Fruit fly (Drosophila melanogaster) whole organism, embryonic: ENCODE measurements around the gene heph.

Experiments used
- Atf-2 ChIP-seq: fragments of 200-800 bp; sonication (Bioruptor generic); optimal IDR thresholded peaks from 2 replicates; lab custom pipeline; 2016; ENCODE audit warnings: missing biosample characterization, missing genetic modification characterization
- BEAF-32 ChIP-seq: fragments of 200-800 bp; sonication (Bioruptor generic); optimal IDR thresholded peaks from 3 replicates; lab custom pipeline; 2017; ENCODE audit warnings: missing biosample characterization, missing genetic modification characterization, mild to moderate bottlenecking, moderate library complexity, missing genetic modification reagents
- Bgb ChIP-seq: fragments of 200-800 bp; sonication (Bioruptor generic); IDR thresholded peaks from 2 replicates; pipeline ENCODE4 v1.3.6; 2022; ENCODE audit warnings: missing biosample characterization, missing genetic modification characterization; ENCODE audit not compliant: partially characterized antibody
- CG10431 ChIP-seq: fragments of 200-800 bp; sonication (Bioruptor generic); optimal IDR thresholded peaks from 3 replicates; lab custom pipeline; 2018; ENCODE audit warnings: missing biosample characterization, mild to moderate bottlenecking, missing genetic modification characterization
- CG12219 ChIP-seq: fragments of 200-800 bp; sonication (Bioruptor generic); optimal IDR thresholded peaks from 3 replicates; lab custom pipeline; 2018; ENCODE audit warnings: missing biosample characterization, mild to moderate bottlenecking, missing genetic modification characterization
- CG13624 ChIP-seq: fragments of 200-800 bp; sonication (Bioruptor generic); optimal IDR thresholded peaks from 2 replicates; lab custom pipeline; 2016; ENCODE audit warnings: missing biosample characterization, missing genetic modification characterization
- CG15011 ChIP-seq: fragments of 200-800 bp; sonication (Bioruptor generic); optimal IDR thresholded peaks from 3 replicates; lab custom pipeline; 2018; ENCODE audit warnings: missing biosample characterization, mild to moderate bottlenecking, missing genetic modification characterization
- CG1529 ChIP-seq: fragments of 200-800 bp; sonication (Bioruptor generic); optimal IDR thresholded peaks from 3 replicates; lab custom pipeline; 2018; ENCODE audit warnings: missing biosample characterization, missing genetic modification characterization
- CG1647 ChIP-seq: fragments of 200-800 bp; sonication (Bioruptor generic); optimal IDR thresholded peaks from 3 replicates; lab custom pipeline; 2016; ENCODE audit warnings: missing biosample characterization, missing genetic modification characterization
- CG17186 ChIP-seq: fragments of 200-800 bp; sonication (Bioruptor generic); optimal IDR thresholded peaks from 3 replicates; lab custom pipeline; 2017; ENCODE audit warnings: missing biosample characterization, missing genetic modification reagents, missing genetic modification characterization
- CG17328 ChIP-seq: fragments of 200-800 bp; sonication (Bioruptor generic); IDR thresholded peaks from 2 replicates; pipeline ENCODE4 v1.3.6; 2022; ENCODE audit warnings: missing biosample characterization, missing genetic modification characterization
- CG32772 ChIP-seq: fragments of 200-800 bp; sonication (Bioruptor generic); IDR thresholded peaks from 2 replicates; pipeline ENCODE4 v1.3.6; 2022; ENCODE audit warnings: missing biosample characterization, missing genetic modification characterization
- CG3726 ChIP-seq: fragments of 200-800 bp; sonication (Bioruptor generic); IDR thresholded peaks from 3 replicates; pipeline ENCODE4, ENCODE4 v1.3.6; 2022; ENCODE audit warnings: missing biosample characterization, missing genetic modification characterization
- CG5245 ChIP-seq: fragments of 200-800 bp; sonication (Bioruptor generic); optimal IDR thresholded peaks from 3 replicates; lab custom pipeline; 2016; ENCODE audit warnings: missing biosample characterization, missing genetic modification characterization
- CG7839 ChIP-seq: fragments of 200-800 bp; sonication (Bioruptor generic); optimal IDR thresholded peaks from 3 replicates; lab custom pipeline; 2018; ENCODE audit warnings: missing biosample characterization, mild to moderate bottlenecking, missing genetic modification characterization, moderate library complexity
- CG8944 ChIP-seq: fragments of 200-800 bp; sonication (Bioruptor generic); optimal IDR thresholded peaks from 3 replicates; lab custom pipeline; 2016; ENCODE audit warnings: missing biosample characterization, missing genetic modification characterization
- CG9437 ChIP-seq: fragments of 200-800 bp; sonication (Bioruptor generic); optimal IDR thresholded peaks from 2 replicates; lab custom pipeline; 2018; ENCODE audit warnings: missing biosample characterization, mild to moderate bottlenecking, missing genetic modification characterization
- CG9876 ChIP-seq: fragments of 200-800 bp; sonication (Bioruptor generic); optimal IDR thresholded peaks from 2 replicates; lab custom pipeline; 2016; ENCODE audit warnings: missing biosample characterization, missing genetic modification characterization
- Dek ChIP-seq: fragments of 200-800 bp; sonication (Bioruptor generic); optimal IDR thresholded peaks from 3 replicates; lab custom pipeline; 2019; ENCODE audit warnings: missing biosample characterization, mild to moderate bottlenecking, missing genetic modification characterization, moderate library complexity
- Doc3 ChIP-seq: fragments of 200-800 bp; sonication (Bioruptor generic); IDR thresholded peaks from 3 replicates; pipeline ENCODE4 v1.3.6; 2022; ENCODE audit warnings: missing biosample characterization, missing genetic modification characterization; ENCODE audit not compliant: partially characterized antibody
- Elba2 ChIP-seq: fragments of 200-800 bp; sonication (Bioruptor generic); optimal IDR thresholded peaks from 3 replicates; lab custom pipeline; 2016; ENCODE audit warnings: missing biosample characterization, missing genetic modification characterization
- HLH4C ChIP-seq: fragments of 200-800 bp; sonication (Bioruptor generic); IDR thresholded peaks from 3 replicates; pipeline ENCODE4 v1.3.6; 2022; ENCODE audit warnings: missing biosample characterization, missing genetic modification characterization; ENCODE audit not compliant: partially characterized antibody
- Jarid2 ChIP-seq: fragments of 200-800 bp; sonication (Bioruptor generic); optimal IDR thresholded peaks from 3 replicates; lab custom pipeline; 2017; ENCODE audit warnings: mild to moderate bottlenecking, missing biosample characterization, missing genetic modification reagents, missing genetic modification characterization
- Lpt ChIP-seq: fragments of >200 bp; optimal IDR thresholded peaks from 2 replicates; lab custom pipeline; 2018; ENCODE audit warnings: missing biosample characterization, missing genetic modification characterization
- Mad ChIP-seq: fragments of 200-800 bp; sonication (Bioruptor generic); optimal IDR thresholded peaks from 2 replicates; lab custom pipeline; 2016; ENCODE audit warnings: missing biosample characterization, missing genetic modification characterization
- NK7.1 ChIP-seq: fragments of 200-800 bp; sonication (Bioruptor generic); optimal IDR thresholded peaks from 3 replicates; lab custom pipeline; 2016; ENCODE audit warnings: missing biosample characterization, missing genetic modification characterization
- Rx ChIP-seq: fragments of 200-800 bp; sonication (Bioruptor generic); IDR thresholded peaks from 2 replicates; pipeline ENCODE4 v1.3.6; 2022; ENCODE audit warnings: missing biosample characterization, missing genetic modification characterization
- Scr ChIP-seq: fragments of 200-800 bp; sonication (Bioruptor generic); IDR thresholded peaks from 2 replicates; pipeline ENCODE4 v1.3.6; 2022; ENCODE audit warnings: missing biosample characterization, missing genetic modification characterization; ENCODE audit not compliant: partially characterized antibody
- Sox100B ChIP-seq: fragments of 200-800 bp; sonication (Bioruptor generic); optimal IDR thresholded peaks from 3 replicates; lab custom pipeline; 2018; ENCODE audit warnings: missing biosample characterization, mild to moderate bottlenecking, missing genetic modification characterization
- Ssrp ChIP-seq: fragments of 200-800 bp; sonication (Bioruptor generic); optimal IDR thresholded peaks from 2 replicates; lab custom pipeline; 2018; ENCODE audit warnings: missing biosample characterization, mild to moderate bottlenecking, missing genetic modification characterization, moderate library complexity
- bab2 ChIP-seq: fragments of 200-800 bp; sonication (Bioruptor generic); optimal IDR thresholded peaks from 2 replicates; lab custom pipeline; 2016; ENCODE audit warnings: missing biosample characterization, missing genetic modification characterization
- bbx ChIP-seq: fragments of 200-800 bp; sonication (Bioruptor generic); IDR thresholded peaks from 2 replicates; pipeline ENCODE4 v1.3.6; 2022; ENCODE audit warnings: missing biosample characterization, missing genetic modification characterization; ENCODE audit not compliant: partially characterized antibody
- chm ChIP-seq: fragments of 200-800 bp; sonication (Bioruptor generic); IDR thresholded peaks from 2 replicates; pipeline ENCODE4 v1.3.6; 2022; ENCODE audit warnings: missing biosample characterization, missing genetic modification characterization
- da ChIP-seq: fragments of 200-800 bp; sonication (Bioruptor generic); optimal IDR thresholded peaks from 2 replicates; lab custom pipeline; 2016; ENCODE audit warnings: missing biosample characterization, missing genetic modification characterization
- dmrt11E ChIP-seq: fragments of 200-800 bp; sonication (Bioruptor generic); optimal IDR thresholded peaks from 3 replicates; lab custom pipeline; 2018; ENCODE audit warnings: missing biosample characterization, mild to moderate bottlenecking, missing genetic modification characterization, moderate library complexity
- dmrt99B ChIP-seq: fragments of 200-800 bp; sonication (Bioruptor generic); optimal IDR thresholded peaks from 2 replicates; lab custom pipeline; 2018; ENCODE audit warnings: missing biosample characterization, mild to moderate bottlenecking, missing genetic modification characterization, moderate library complexity
- emc ChIP-seq: fragments of 200-800 bp; sonication (Bioruptor generic); optimal IDR thresholded peaks from 2 replicates; lab custom pipeline; 2016; ENCODE audit warnings: missing biosample characterization, missing genetic modification characterization
- gfzf ChIP-seq: fragments of 200-800 bp; sonication (Bioruptor generic); optimal IDR thresholded peaks from 2 replicates; lab custom pipeline; 2016; ENCODE audit warnings: missing biosample characterization, mild to moderate bottlenecking, missing genetic modification characterization, moderate library complexity
- maf-S ChIP-seq: fragments of 200-800 bp; sonication (Bioruptor generic); optimal IDR thresholded peaks from 2 replicates; lab custom pipeline; 2016; ENCODE audit warnings: missing biosample characterization, missing genetic modification characterization
- mld ChIP-seq: fragments of 200-800 bp; sonication (Bioruptor generic); IDR thresholded peaks from 3 replicates; pipeline ENCODE4 v1.3.6; 2022; ENCODE audit warnings: missing biosample characterization, missing genetic modification characterization; ENCODE audit not compliant: partially characterized antibody
- nom ChIP-seq: fragments of 200-800 bp; sonication (Bioruptor generic); optimal IDR thresholded peaks from 2 replicates; lab custom pipeline; 2017; ENCODE audit warnings: missing biosample characterization, missing genetic modification characterization, mild to moderate bottlenecking, moderate library complexity, missing genetic modification reagents
- prd ChIP-seq, 3 experiments: fragments of >200 bp in 2 of 3; fragments of 200-800 bp in 1 of 3; sonication (Bioruptor generic) in 1 of 3; optimal IDR thresholded peaks in 2 of 3; IDR thresholded peaks in 1 of 3; 2 replicates in 2 of 3; 3 replicates in 1 of 3; pipeline versions ENCODE4 v1.3.6 to Lab custom; 2017 to 2022; ENCODE audit warnings: missing biosample characterization in 1 of 3, missing genetic modification characterization in 1 of 3
- pzg ChIP-seq: fragments of 200-800 bp; sonication (Bioruptor generic); optimal IDR thresholded peaks from 3 replicates; lab custom pipeline; 2018; ENCODE audit warnings: missing biosample characterization, mild to moderate bottlenecking, missing genetic modification characterization, moderate library complexity
- scrt ChIP-seq: fragments of 200-800 bp; sonication (Bioruptor generic); optimal IDR thresholded peaks from 2 replicates; lab custom pipeline; 2018; ENCODE audit warnings: missing biosample characterization, mild to moderate bottlenecking, missing genetic modification characterization, moderate library complexity
- sr ChIP-seq: fragments of 200-800 bp; sonication (Bioruptor generic); IDR thresholded peaks from 3 replicates; pipeline ENCODE4 v1.3.6; 2022; ENCODE audit warnings: missing biosample characterization, missing genetic modification characterization
- stc ChIP-seq: fragments of 200-800 bp; sonication (Bioruptor generic); IDR thresholded peaks from 2 replicates; pipeline ENCODE4 v1.3.6; 2022; ENCODE audit warnings: missing biosample characterization, missing genetic modification characterization
- tll ChIP-seq, 2 experiments: fragments of 200-800 bp in 1 of 2; fragments of >200 bp in 1 of 2; sonication (Bioruptor generic) in 1 of 2; optimal IDR thresholded peaks; 2 replicates each; lab custom pipeline; 2017 to 2019; ENCODE audit warnings: missing biosample characterization in 2 of 2, missing genetic modification characterization in 2 of 2, mild to moderate bottlenecking in 1 of 2, moderate library complexity in 1 of 2
- unc-4 ChIP-seq: fragments of 200-800 bp; sonication (Bioruptor generic); IDR thresholded peaks from 2 replicates; pipeline ENCODE4 v1.3.6; 2022; ENCODE audit warnings: missing biosample characterization, missing genetic modification characterization; ENCODE audit not compliant: partially characterized antibody
- vfl ChIP-seq: fragments of 200-800 bp; sonication (Bioruptor generic); optimal IDR thresholded peaks from 2 replicates; lab custom pipeline; 2016; ENCODE audit warnings: missing biosample characterization, missing genetic modification characterization
- wor ChIP-seq: fragments of 200-800 bp; sonication (Bioruptor generic); IDR thresholded peaks from 2 replicates; pipeline ENCODE4 v1.3.6; 2022; ENCODE audit warnings: missing biosample characterization, missing genetic modification characterization

Gene heph

dm6 chr3R:31985603-31986002, 29.7 kb downstream of the heph start (continued):
- TF ChIP-seq CG9876 (GFP tag; lab: Kevin White, UChicago) (no peak), CG10431 (GFP tag; lab: Kevin White, UChicago) (no peak), CG17328 (GFP tag; lab: Robert Waterston, UW) (no peak), BEAF-32 (GFP tag; lab: Kevin White, UChicago) (peak; percentile 93), prd (optimal IDR thresholded peaks at IDR 0.05; lab: Kevin White, UChicago) (no peak), prd (GFP tag; IDR thresholded peaks at IDR 0.05; lab: Robert Waterston, UW) (no peak), CG15011 (GFP tag; lab: Kevin White, UChicago) (no peak), pzg (GFP tag; lab: Kevin White, UChicago) (peak; percentile 84), Doc3 (GFP tag; lab: Robert Waterston, UW) (peak; percentile 82), CG5245 (GFP tag; lab: Kevin White, UChicago) (no peak), CG7839 (tag; lab: Kevin White, UChicago) (no peak), Mad (GFP tag; lab: Kevin White, UChicago) (no peak), CG9437 (no peak), mld (GFP tag; lab: Robert Waterston, UW) (peak; percentile 96), CG1647 (GFP tag; lab: Kevin White, UChicago) (no peak), bbx (GFP tag; lab: Robert Waterston, UW) (peak; percentile 99), Elba2 (GFP tag; lab: Kevin White, UChicago) (no peak), HLH4C (GFP tag; lab: Robert Waterston, UW) (peak; percentile 90), chm (peak; percentile 30; the same call in 1 of the 2 replicates), wor (GFP tag; lab: Robert Waterston, UW) (no peak), scrt (GFP tag; lab: Kevin White, UChicago) (no peak), unc-4 (GFP tag; lab: Robert Waterston, UW) (peak; percentile 87), CG32772 (GFP tag; lab: Robert Waterston, UW) (no peak), sr (GFP tag; lab: Robert Waterston, UW) (no peak), NK7.1 (GFP tag; lab: Kevin White, UChicago) (no peak), gfzf (GFP tag; lab: Kevin White, UChicago) (peak; percentile 87), Dek (tag; lab: Kevin White, UChicago) (no peak), nom (GFP tag; lab: Kevin White, UChicago) (peak; percentile 25), Atf-2 (GFP tag; lab: Kevin White, UChicago) (no peak), CG1529 (GFP tag; lab: Kevin White, UChicago) (no peak), Ssrp (tag; lab: Kevin White, UChicago) (no peak), Scr (GFP tag; lab: Robert Waterston, UW) (peak; percentile 93), Rx (GFP tag; lab: Robert Waterston, UW) (no peak), vfl (GFP tag; lab: Kevin White, UChicago) (no peak), bab2 (GFP tag; lab: Kevin White, UChicago) (no peak), Lpt (no peak), Bgb (GFP tag; lab: Robert Waterston, UW) (peak; percentile 98), da (no peak), CG13624 (GFP tag; lab: Kevin White, UChicago) (peak; percentile 20), CG3726 (no peak), dmrt11E (tag; lab: Kevin White, UChicago) (no peak), dmrt99B (tag; lab: Kevin White, UChicago) (no peak), CG8944 (GFP tag; lab: Kevin White, UChicago) (no peak), tll (GFP tag; optimal IDR thresholded peaks at IDR 0.05; lab: Kevin White, UChicago) (no peak), stc (GFP tag; lab: Robert Waterston, UW) (no peak), maf-S (no peak), CG12219 (GFP tag; lab: Kevin White, UChicago) (no peak), emc (no peak), Jarid2 (GFP tag; lab: Kevin White, UChicago) (peak; percentile 46), Sox100B (GFP tag; lab: Kevin White, UChicago) (no peak), CG17186 (GFP tag; lab: Kevin White, UChicago) (peak; percentile 61)
